Worm (Caenorhabditis elegans): ENCODE data around the gene mff-1.
A peak's percentile ranks its signal among the peaks of the same experiment; 100 is the strongest.

mff-1 gene

ce11 chrX:12987119-12987518 lies at the start of gene mff-1:
Gene mff-1 (minus strand): TSS chrX:12987219.
- TF ChIP-seq ztf-23 (GFP tag; IDR thresholded peaks at IDR 0.05) = no peak
- TF ChIP-seq T22C8.4 (GFP tag; IDR thresholded peaks at IDR 0.05) = no peak
- TF ChIP-seq klf-2 (GFP tag; conservative IDR thresholded peaks at IDR 0.05) = no peak
- TF ChIP-seq cog-1 (tag; optimal IDR thresholded peaks at IDR 0.05) = no peak
- TF ChIP-seq tab-1 (GFP tag; IDR thresholded peaks at IDR 0.05) = no peak
- TF ChIP-seq ref-1 (GFP tag; conservative IDR thresholded peaks at IDR 0.05) = no peak
- TF ChIP-seq ztf-29 (GFP tag; IDR thresholded peaks at IDR 0.05) = no peak
- TF ChIP-seq flt-1 (GFP tag; IDR thresholded peaks at IDR 0.05) = no peak
- TF ChIP-seq med-1 (GFP tag; optimal IDR thresholded peaks at IDR 0.05; ENCODE audit: insufficient read depth) = no peak

ce11 chrX:13034333-13034732 lies 47.3 kb upstream of the mff-1 start:
- no peak for TF ChIP-seq cog-1 (tag; optimal IDR thresholded peaks at IDR 0.05)
- TF ChIP-seq T22C8.4 (GFP tag; IDR thresholded peaks at IDR 0.05) = no peak
- TF ChIP-seq ref-1 (GFP tag; conservative IDR thresholded peaks at IDR 0.05) = no peak

- TF ChIP-seq cog-1 (tag; optimal IDR thresholded peaks at IDR 0.05) = no peak
- TF ChIP-seq klf-2 (GFP tag; conservative IDR thresholded peaks at IDR 0.05) = no peak
Observed at ce11 chrX:13033850-13034249, 46.8 kb upstream of the mff-1 start.

- no peak for TF ChIP-seq med-1 (GFP tag; optimal IDR thresholded peaks at IDR 0.05; ENCODE audit: insufficient read depth)
- TF ChIP-seq ref-1 (GFP tag; conservative IDR thresholded peaks at IDR 0.05) = no peak
- TF ChIP-seq flt-1 (GFP tag; IDR thresholded peaks at IDR 0.05) = no peak
- no peak for TF ChIP-seq ztf-23 (GFP tag; IDR thresholded peaks at IDR 0.05)
- no peak for TF ChIP-seq T22C8.4 (GFP tag; IDR thresholded peaks at IDR 0.05)
- TF ChIP-seq cog-1 (tag; optimal IDR thresholded peaks at IDR 0.05) = no peak
- no peak for TF ChIP-seq tab-1 (GFP tag; IDR thresholded peaks at IDR 0.05)
- no peak for TF ChIP-seq klf-2 (GFP tag; conservative IDR thresholded peaks at IDR 0.05)
- no peak for TF ChIP-seq ztf-29 (GFP tag; IDR thresholded peaks at IDR 0.05)
Observed at ce11 chrX:13032610-13033009, 45.6 kb upstream of the mff-1 start, which contains the start of gene npr-10. Gene npr-10 (minus strand): TSS chrX:13032710.

- TF ChIP-seq ztf-29 (GFP tag; IDR thresholded peaks at IDR 0.05) = no peak
Observed at ce11 chrX:13021446-13021845, 34.4 kb upstream of the mff-1 start.

- TF ChIP-seq klf-2 (GFP tag; conservative IDR thresholded peaks at IDR 0.05) = no peak
- no peak for TF ChIP-seq cog-1 (tag; optimal IDR thresholded peaks at IDR 0.05)
- no peak for TF ChIP-seq ztf-23 (GFP tag; IDR thresholded peaks at IDR 0.05)
- no peak for TF ChIP-seq tab-1 (GFP tag; IDR thresholded peaks at IDR 0.05)
- TF ChIP-seq med-1 (GFP tag; optimal IDR thresholded peaks at IDR 0.05; ENCODE audit: insufficient read depth) = no peak
- no peak for TF ChIP-seq ztf-29 (GFP tag; IDR thresholded peaks at IDR 0.05)
- no peak for TF ChIP-seq ref-1 (GFP tag; conservative IDR thresholded peaks at IDR 0.05)
- TF ChIP-seq T22C8.4 (GFP tag; IDR thresholded peaks at IDR 0.05) = no peak
- TF ChIP-seq flt-1 (GFP tag; IDR thresholded peaks at IDR 0.05) = no peak
Observed at ce11 chrX:13016290-13016689, 29.3 kb upstream of the mff-1 start.

- no peak for TF ChIP-seq T22C8.4 (GFP tag; IDR thresholded peaks at IDR 0.05)
- TF ChIP-seq med-1 (GFP tag; optimal IDR thresholded peaks at IDR 0.05; ENCODE audit: insufficient read depth) = no peak
- TF ChIP-seq cog-1 (tag; optimal IDR thresholded peaks at IDR 0.05) = no peak
- TF ChIP-seq klf-2 (GFP tag; conservative IDR thresholded peaks at IDR 0.05) = no peak
- TF ChIP-seq flt-1 (GFP tag; IDR thresholded peaks at IDR 0.05) = no peak
- TF ChIP-seq tab-1 (GFP tag; IDR thresholded peaks at IDR 0.05) = no peak
Observed at ce11 chrX:13014341-13014740, 27.3 kb upstream of the mff-1 start.

- TF ChIP-seq T22C8.4 (GFP tag; IDR thresholded peaks at IDR 0.05) (no peak), flt-1 (GFP tag; IDR thresholded peaks at IDR 0.05) (0 out of 2 replicates have a peak, but pooled peaks have one; percentile 54), ref-1 (GFP tag; conservative IDR thresholded peaks at IDR 0.05) (no peak), med-1 (GFP tag; optimal IDR thresholded peaks at IDR 0.05; ENCODE audit: insufficient read depth) (no peak), ztf-23 (GFP tag; IDR thresholded peaks at IDR 0.05) (no peak)
Observed at ce11 chrX:13011897-13012296, 24.9 kb upstream of the mff-1 start.

- TF ChIP-seq ztf-29 (GFP tag; IDR thresholded peaks at IDR 0.05) (no peak), tab-1 (GFP tag; IDR thresholded peaks at IDR 0.05) (no peak), ref-1 (GFP tag; conservative IDR thresholded peaks at IDR 0.05) (no peak), flt-1 (GFP tag; IDR thresholded peaks at IDR 0.05) (no peak), T22C8.4 (GFP tag; IDR thresholded peaks at IDR 0.05) (no peak), cog-1 (tag; optimal IDR thresholded peaks at IDR 0.05) (no peak), ztf-23 (GFP tag; IDR thresholded peaks at IDR 0.05) (no peak), klf-2 (GFP tag; conservative IDR thresholded peaks at IDR 0.05) (no peak), med-1 (GFP tag; optimal IDR thresholded peaks at IDR 0.05; ENCODE audit: insufficient read depth) (no peak)
Observed at ce11 chrX:13009645-13010044, 22.6 kb upstream of the mff-1 start.

ce11 chrX:13008895-13009294 lies 21.9 kb upstream of the mff-1 start:
- TF ChIP-seq ztf-29 (GFP tag; IDR thresholded peaks at IDR 0.05) (no peak), med-1 (GFP tag; optimal IDR thresholded peaks at IDR 0.05; ENCODE audit: insufficient read depth) (no peak), klf-2 (GFP tag; conservative IDR thresholded peaks at IDR 0.05) (no peak), ref-1 (GFP tag; conservative IDR thresholded peaks at IDR 0.05) (no peak), T22C8.4 (GFP tag; IDR thresholded peaks at IDR 0.05) (no peak), ztf-23 (GFP tag; IDR thresholded peaks at IDR 0.05) (no peak), cog-1 (tag; optimal IDR thresholded peaks at IDR 0.05) (no peak), flt-1 (GFP tag; IDR thresholded peaks at IDR 0.05) (no peak), tab-1 (GFP tag; IDR thresholded peaks at IDR 0.05) (no peak)

Measured in whole organism, midembryonic.